Fruit fly (Drosophila melanogaster) whole organism, embryonic: ENCODE data around the gene CG31275.
A peak's percentile ranks its signal among the peaks of the same experiment; 100 is the strongest.

Experiments used
- B-H1 ChIP-seq: fragments of 200-800 bp; sonication (Bioruptor generic); IDR thresholded peaks from 3 replicates; pipeline ENCODE4 v1.3.6; 2022; ENCODE audit warnings: missing biosample characterization, missing genetic modification characterization
- Blimp-1 ChIP-seq: fragments of 200-800 bp; sonication (Bioruptor generic); optimal IDR thresholded peaks from 3 replicates; lab custom pipeline; 2018; ENCODE audit warnings: missing biosample characterization, missing genetic modification characterization, mild to moderate bottlenecking, moderate library complexity, missing genetic modification reagents
- CG10267 ChIP-seq: fragments of 200-800 bp; sonication (Bioruptor generic); optimal IDR thresholded peaks from 2 replicates; lab custom pipeline; 2018; ENCODE audit warnings: missing biosample characterization, mild to moderate bottlenecking, missing genetic modification characterization, moderate library complexity
- CG11695 ChIP-seq: fragments of 200-800 bp; sonication (Bioruptor generic); IDR thresholded peaks from 3 replicates; pipeline ENCODE4 v1.3.6; 2022; ENCODE audit warnings: missing biosample characterization, missing genetic modification characterization
- CG12219 ChIP-seq: fragments of 200-800 bp; sonication (Bioruptor generic); optimal IDR thresholded peaks from 3 replicates; lab custom pipeline; 2018; ENCODE audit warnings: missing biosample characterization, mild to moderate bottlenecking, missing genetic modification characterization
- CG12659 ChIP-seq: fragments of 200-800 bp; sonication (Bioruptor generic); optimal IDR thresholded peaks from 3 replicates; lab custom pipeline; 2017; ENCODE audit warnings: mild to moderate bottlenecking, missing biosample characterization, missing genetic modification reagents, missing genetic modification characterization
- CG15073 ChIP-seq: fragments of 200-800 bp; sonication (Bioruptor generic); optimal IDR thresholded peaks from 2 replicates; lab custom pipeline; 2016; ENCODE audit warnings: missing biosample characterization, missing genetic modification characterization
- CG15269 ChIP-seq: fragments of 200-800 bp; sonication (Bioruptor generic); optimal IDR thresholded peaks from 2 replicates; lab custom pipeline; 2018; ENCODE audit warnings: missing biosample characterization, mild to moderate bottlenecking, missing genetic modification characterization, moderate library complexity
- CG15601 ChIP-seq: fragments of 200-800 bp; sonication (Bioruptor generic); optimal IDR thresholded peaks from 3 replicates; lab custom pipeline; 2019; ENCODE audit warnings: missing biosample characterization, mild to moderate bottlenecking, missing genetic modification characterization, moderate library complexity
- CG2875 ChIP-seq: fragments of 200-800 bp; sonication (Bioruptor generic); optimal IDR thresholded peaks from 2 replicates; lab custom pipeline; 2017; ENCODE audit warnings: missing biosample characterization, mild to moderate bottlenecking, missing genetic modification characterization, missing genetic modification reagents
- CG33557 ChIP-seq: fragments of 200-800 bp; sonication (Bioruptor generic); optimal IDR thresholded peaks from 2 replicates; lab custom pipeline; 2019; ENCODE audit warnings: missing biosample characterization, mild to moderate bottlenecking, missing genetic modification characterization, moderate library complexity
- CG34422 ChIP-seq: fragments of 200-800 bp; sonication (Bioruptor generic); IDR thresholded peaks from 3 replicates; pipeline ENCODE4 v1.3.6; 2022; ENCODE audit warnings: missing biosample characterization, missing genetic modification characterization
- CG4404 ChIP-seq: fragments of 200-800 bp; sonication (Bioruptor generic); IDR thresholded peaks from 2 replicates; pipeline ENCODE4 v1.3.6; 2022; ENCODE audit warnings: missing biosample characterization, missing genetic modification characterization
- CG4424 ChIP-seq: fragments of 200-800 bp; sonication (Bioruptor generic); optimal IDR thresholded peaks from 3 replicates; lab custom pipeline; 2016; ENCODE audit warnings: missing biosample characterization, missing genetic modification characterization
- CG4707 ChIP-seq: fragments of 200-800 bp; sonication (Bioruptor generic); optimal IDR thresholded peaks from 2 replicates; lab custom pipeline; 2018; ENCODE audit warnings: missing biosample characterization, mild to moderate bottlenecking, missing genetic modification characterization, moderate library complexity
- CG4730 ChIP-seq: fragments of 200-800 bp; sonication (Bioruptor generic); IDR thresholded peaks from 2 replicates; pipeline ENCODE4 v1.3.6; 2022; ENCODE audit warnings: missing biosample characterization, missing genetic modification characterization
- CG8388 ChIP-seq: fragments of 200-800 bp; sonication (Bioruptor generic); optimal IDR thresholded peaks from 2 replicates; lab custom pipeline; 2019; ENCODE audit warnings: missing biosample characterization, mild to moderate bottlenecking, missing genetic modification characterization, moderate library complexity
- CG9727 ChIP-seq: fragments of 200-800 bp; sonication (Bioruptor generic); optimal IDR thresholded peaks from 3 replicates; lab custom pipeline; 2017; ENCODE audit warnings: missing biosample characterization, mild to moderate bottlenecking, missing genetic modification characterization
- CoRest ChIP-seq: fragments of 200-800 bp; sonication (Bioruptor generic); optimal IDR thresholded peaks from 3 replicates; lab custom pipeline; 2018; ENCODE audit warnings: missing biosample characterization, mild to moderate bottlenecking, missing genetic modification characterization, moderate library complexity
- E2f2 ChIP-seq: fragments of 200-800 bp; sonication (Bioruptor generic); IDR thresholded peaks from 2 replicates; pipeline ENCODE4 v1.3.6; 2022; ENCODE audit warnings: missing biosample characterization, missing genetic modification characterization
- H15 ChIP-seq: fragments of 200-800 bp; sonication (Bioruptor generic); IDR thresholded peaks from 3 replicates; pipeline ENCODE4 v1.3.6; 2022; ENCODE audit warnings: missing biosample characterization, missing genetic modification characterization
- Hr3 ChIP-seq: fragments of 200-800 bp; sonication (Bioruptor generic); optimal IDR thresholded peaks from 3 replicates; lab custom pipeline; 2016; ENCODE audit warnings: missing biosample characterization, missing genetic modification characterization
- MESR4 ChIP-seq: fragments of 200-800 bp; sonication (Bioruptor generic); optimal IDR thresholded peaks from 2 replicates; lab custom pipeline; 2018; ENCODE audit warnings: missing biosample characterization, mild to moderate bottlenecking, missing genetic modification characterization, moderate library complexity
- Max ChIP-seq: fragments of 200-800 bp; sonication (Bioruptor generic); optimal IDR thresholded peaks from 2 replicates; lab custom pipeline; 2016; ENCODE audit warnings: missing biosample characterization, mild to moderate bottlenecking, missing genetic modification characterization
- Med ChIP-seq: fragments of 200-800 bp; sonication (Bioruptor generic); peaks from one replicate; lab custom pipeline; 2016; ENCODE audit warnings: missing biosample characterization, missing genetic modification characterization, mild to moderate bottlenecking, inconsistent platforms, moderate library complexity
- Nf-YA ChIP-seq: fragments of 200-800 bp; sonication (Bioruptor generic); IDR thresholded peaks from 2 replicates; pipeline ENCODE4 v1.3.6; 2022; ENCODE audit warnings: missing biosample characterization, missing genetic modification characterization
- NfI ChIP-seq: fragments of 200-800 bp; sonication (Bioruptor generic); optimal IDR thresholded peaks from 3 replicates; lab custom pipeline; 2018; ENCODE audit warnings: missing biosample characterization, mild to moderate bottlenecking, missing genetic modification characterization, moderate library complexity
- Oli ChIP-seq: fragments of 200-800 bp; sonication (Bioruptor generic); optimal IDR thresholded peaks from 2 replicates; lab custom pipeline; 2018; ENCODE audit warnings: missing biosample characterization, mild to moderate bottlenecking, missing genetic modification characterization, moderate library complexity
- Spps ChIP-seq: fragments of 200-800 bp; sonication (Bioruptor generic); optimal IDR thresholded peaks from 2 replicates; lab custom pipeline; 2018; ENCODE audit warnings: missing biosample characterization, mild to moderate bottlenecking, missing genetic modification characterization
- TFAM ChIP-seq: fragments of 200-800 bp; sonication (Bioruptor generic); optimal IDR thresholded peaks from 2 replicates; lab custom pipeline; 2017; ENCODE audit warnings: missing biosample characterization, missing genetic modification characterization, inconsistent platforms
- abd-A ChIP-seq: fragments of 200-800 bp; sonication (Bioruptor generic); optimal IDR thresholded peaks from 3 replicates; lab custom pipeline; 2019; ENCODE audit warnings: missing biosample characterization, mild to moderate bottlenecking, missing genetic modification characterization, moderate library complexity
- disco-r ChIP-seq: fragments of 200-800 bp; sonication (Bioruptor generic); optimal IDR thresholded peaks from 2 replicates; lab custom pipeline; 2016; ENCODE audit warnings: missing biosample characterization, missing genetic modification characterization
- dpn ChIP-seq, 2 experiments: fragments of 200-800 bp; sonication (Bioruptor generic); optimal IDR thresholded peaks; 3 replicates each; lab custom pipeline; 2016; ENCODE audit warnings: missing biosample characterization in 2 of 2, missing genetic modification characterization in 2 of 2
- grau ChIP-seq: fragments of 200-800 bp; optimal IDR thresholded peaks from 3 replicates; lab custom pipeline; 2019; ENCODE audit warnings: missing biosample characterization, mild to moderate bottlenecking, missing genetic modification characterization, moderate library complexity
- hkb ChIP-seq, 2 experiments: fragments of 200-800 bp in 1 of 2; fragments of >200 bp in 1 of 2; sonication (Bioruptor generic) in 1 of 2; IDR thresholded peaks in 1 of 2; optimal IDR thresholded peaks in 1 of 2; 2 replicates each; pipeline versions ENCODE4 v1.3.6 to Lab custom; 2017 to 2022; ENCODE audit warnings: missing biosample characterization in 1 of 2, missing genetic modification characterization in 1 of 2
- kni ChIP-seq: fragments of 200-800 bp; sonication (Bioruptor generic); optimal IDR thresholded peaks from 3 replicates; lab custom pipeline; 2017; ENCODE audit warnings: mild to moderate bottlenecking, missing biosample characterization, missing genetic modification reagents, missing genetic modification characterization
- lbe ChIP-seq: fragments of 200-800 bp; sonication (Bioruptor generic); optimal IDR thresholded peaks from 2 replicates; lab custom pipeline; 2016; ENCODE audit warnings: missing biosample characterization, mild to moderate bottlenecking, missing genetic modification characterization
- lilli ChIP-seq: fragments of 200-800 bp; sonication (Bioruptor generic); optimal IDR thresholded peaks from 3 replicates; lab custom pipeline; 2016; ENCODE audit warnings: missing biosample characterization, missing genetic modification characterization
- lmd ChIP-seq: fragments of 200-800 bp; sonication (Bioruptor generic); IDR thresholded peaks from 2 replicates; pipeline ENCODE4 v1.3.6; 2022; ENCODE audit warnings: missing biosample characterization, missing genetic modification characterization
- nerfin-1 ChIP-seq: fragments of 200-800 bp; sonication (Bioruptor generic); optimal IDR thresholded peaks from 3 replicates; lab custom pipeline; 2019; ENCODE audit warnings: missing biosample characterization, mild to moderate bottlenecking, missing genetic modification characterization, moderate library complexity
- odd ChIP-seq: fragments of 200-800 bp; sonication (Bioruptor generic); optimal IDR thresholded peaks from 2 replicates; lab custom pipeline; 2017; ENCODE audit warnings: missing biosample characterization, mild to moderate bottlenecking, missing genetic modification characterization
- pnt ChIP-seq: fragments of 200-800 bp; sonication (Bioruptor generic); optimal IDR thresholded peaks from 3 replicates; lab custom pipeline; 2016; ENCODE audit warnings: missing biosample characterization, missing genetic modification characterization
- salm ChIP-seq: fragments of 200-800 bp; sonication (Bioruptor generic); optimal IDR thresholded peaks from 2 replicates; lab custom pipeline; 2018; ENCODE audit warnings: missing biosample characterization, mild to moderate bottlenecking, missing genetic modification characterization
- sisA ChIP-seq: fragments of 200-800 bp; sonication (Bioruptor generic); IDR thresholded peaks from 2 replicates; pipeline ENCODE4 v1.3.6; 2022; ENCODE audit warnings: missing biosample characterization, missing genetic modification characterization
- trem ChIP-seq: fragments of 200-800 bp; optimal IDR thresholded peaks from 3 replicates; lab custom pipeline; 2019; ENCODE audit warnings: missing biosample characterization, mild to moderate bottlenecking, missing genetic modification characterization, moderate library complexity
- unpg ChIP-seq: fragments of 200-800 bp; sonication (Bioruptor generic); optimal IDR thresholded peaks from 3 replicates; lab custom pipeline; 2018; ENCODE audit warnings: missing biosample characterization, mild to moderate bottlenecking, missing genetic modification characterization, moderate library complexity
- zfh1 ChIP-seq: fragments of 200-800 bp; sonication (Bioruptor generic); IDR thresholded peaks from 3 replicates; pipeline ENCODE4 v1.3.6; 2022; ENCODE audit warnings: missing biosample characterization, missing genetic modification characterization

Gene CG31275

dm6 chr3R:16771572-16772425 is 20.7 kb upstream of the CG31275 start (continued):
- TF ChIP-seq salm (tag; lab: Kevin White, UChicago) (peak; percentile 4), CG2875 (GFP tag; lab: Kevin White, UChicago) (peak; percentile 3), CG4730 (GFP tag; lab: Robert Waterston, UW) (no peak), Spps (tag; lab: Kevin White, UChicago) (peak; percentile 77), lbe (GFP tag; lab: Kevin White, UChicago) (no peak), Nf-YA (no peak), zfh1 (GFP tag; lab: Robert Waterston, UW) (peak; percentile 75), CG4404 (GFP tag; lab: Robert Waterston, UW) (peak; percentile 73), CoRest (peak; percentile 52), CG10267 (tag; lab: Kevin White, UChicago) (peak; percentile 73), NfI (peak; percentile 9), dpn (GFP tag; optimal IDR thresholded peaks at IDR 0.05; lab: Kevin White, UChicago) (peak in 1 of 2 experiments; percentile 8), kni (GFP tag; lab: Kevin White, UChicago) (peak; percentile 93), CG15269 (tag; lab: Kevin White, UChicago) (peak; percentile 38), lmd (GFP tag; lab: Robert Waterston, UW) (peak; percentile 47), odd (no peak), CG12659 (GFP tag; lab: Kevin White, UChicago) (peak; percentile 10), lilli (GFP tag; lab: Kevin White, UChicago) (peak; percentile 8), grau (tag; lab: Kevin White, UChicago) (peak; percentile 64), CG8388 (GFP tag; lab: Kevin White, UChicago) (peak; percentile 59), B-H1 (no peak), trem (peak; percentile 62), unpg (peak; percentile 59), CG11695 (GFP tag; lab: Robert Waterston, UW) (0 out of 3 replicates have a peak, but pooled peaks have one; percentile 29), H15 (0 out of 3 replicates have a peak, but pooled peaks have one; percentile 29), TFAM (GFP tag; lab: Kevin White, UChicago) (no peak), Oli (tag; lab: Kevin White, UChicago) (peak; percentile 41), Max (peak; percentile 19), Hr3 (GFP tag; lab: Kevin White, UChicago) (peak; percentile 35), abd-A (tag; lab: Kevin White, UChicago) (peak; percentile 76), sisA (GFP tag; lab: Robert Waterston, UW) (0 out of 2 replicates have a peak, but pooled peaks have one; percentile 12), E2f2 (GFP tag; lab: Robert Waterston, UW) (peak; percentile 9; the same call in 1 of the 2 replicates), Blimp-1 (GFP tag; lab: Kevin White, UChicago) (peak; percentile 65), Med (peak; percentile 13), CG9727 (GFP tag; lab: Kevin White, UChicago) (peak; percentile 81), CG15073 (GFP tag; lab: Kevin White, UChicago) (no peak), pnt (GFP tag; lab: Kevin White, UChicago) (no peak), CG15601 (tag; lab: Kevin White, UChicago) (peak; percentile 51), CG4707 (GFP tag; lab: Kevin White, UChicago) (peak; percentile 85), CG12219 (GFP tag; lab: Kevin White, UChicago) (no peak), CG34422 (GFP tag; lab: Robert Waterston, UW) (no peak), hkb (optimal IDR thresholded peaks at IDR 0.05; lab: Kevin White, UChicago) (no peak), hkb (GFP tag; IDR thresholded peaks at IDR 0.05; lab: Robert Waterston, UW) (peak; percentile 52; the same call in 1 of the 2 replicates), nerfin-1 (peak; percentile 51), disco-r (GFP tag; lab: Kevin White, UChicago) (no peak), CG33557 (GFP tag; lab: Kevin White, UChicago) (peak; percentile 75), MESR4 (GFP tag; lab: Kevin White, UChicago) (no peak), CG4424 (GFP tag; lab: Kevin White, UChicago) (peak; percentile 63)
